Fruit fly (Drosophila melanogaster) whole organism, embryonic: Measurements from ENCODE around the gene Sap30.

Experiments
- BEAF-32 ChIP-seq: fragments of 200-800 bp; sonication (Bioruptor generic); optimal IDR thresholded peaks from 3 replicates; lab custom pipeline; 2017; ENCODE audit warnings: missing biosample characterization, missing genetic modification characterization, mild to moderate bottlenecking, moderate library complexity, missing genetic modification reagents
- Bgb ChIP-seq: fragments of 200-800 bp; sonication (Bioruptor generic); IDR thresholded peaks from 2 replicates; pipeline ENCODE4 v1.3.6; 2022; ENCODE audit warnings: missing biosample characterization, missing genetic modification characterization; ENCODE audit not compliant: partially characterized antibody
- CG10431 ChIP-seq: fragments of 200-800 bp; sonication (Bioruptor generic); optimal IDR thresholded peaks from 3 replicates; lab custom pipeline; 2018; ENCODE audit warnings: missing biosample characterization, mild to moderate bottlenecking, missing genetic modification characterization
- CG12071 ChIP-seq: fragments of 200-800 bp; sonication (Bioruptor generic); optimal IDR thresholded peaks from 3 replicates; lab custom pipeline; 2018; ENCODE audit warnings: missing biosample characterization, mild to moderate bottlenecking, missing genetic modification characterization
- CG12236 ChIP-seq: fragments of 200-800 bp; sonication (Bioruptor generic); optimal IDR thresholded peaks from 2 replicates; lab custom pipeline; 2016; ENCODE audit warnings: missing biosample characterization, missing genetic modification characterization
- CG14860 ChIP-seq: fragments of 200-800 bp; sonication (Bioruptor generic); IDR thresholded peaks from 3 replicates; pipeline ENCODE4 v1.3.6; 2022; ENCODE audit warnings: missing biosample characterization, missing genetic modification characterization; ENCODE audit not compliant: partially characterized antibody
- CG17612 ChIP-seq: fragments of 200-800 bp; sonication (Bioruptor generic); IDR thresholded peaks from 2 replicates; pipeline ENCODE4 v1.3.6; 2022; ENCODE audit warnings: missing biosample characterization, missing genetic modification characterization
- CG2712 ChIP-seq: fragments of 200-800 bp; optimal IDR thresholded peaks from 3 replicates; lab custom pipeline; 2019; ENCODE audit warnings: missing biosample characterization, mild to moderate bottlenecking, missing genetic modification characterization, moderate library complexity
- CG30431 ChIP-seq: fragments of 200-800 bp; sonication (Bioruptor generic); optimal IDR thresholded peaks from 2 replicates; lab custom pipeline; 2017; ENCODE audit warnings: missing biosample characterization, missing genetic modification characterization
- CG32772 ChIP-seq: fragments of 200-800 bp; sonication (Bioruptor generic); IDR thresholded peaks from 2 replicates; pipeline ENCODE4 v1.3.6; 2022; ENCODE audit warnings: missing biosample characterization, missing genetic modification characterization
- CG3407 ChIP-seq: fragments of 200-800 bp; sonication (Bioruptor generic); optimal IDR thresholded peaks from 2 replicates; lab custom pipeline; 2018; ENCODE audit warnings: missing biosample characterization, mild to moderate bottlenecking, missing genetic modification characterization
- CG4404 ChIP-seq: fragments of 200-800 bp; sonication (Bioruptor generic); IDR thresholded peaks from 2 replicates; pipeline ENCODE4 v1.3.6; 2022; ENCODE audit warnings: missing biosample characterization, missing genetic modification characterization
- CG4854 ChIP-seq: fragments of 200-800 bp; sonication (Bioruptor generic); optimal IDR thresholded peaks from 2 replicates; lab custom pipeline; 2016; ENCODE audit warnings: missing biosample characterization, missing genetic modification characterization, inconsistent platforms
- CG5180 ChIP-seq: fragments of 200-800 bp; sonication (Bioruptor generic); optimal IDR thresholded peaks from 3 replicates; lab custom pipeline; 2017; ENCODE audit warnings: missing biosample characterization, missing genetic modification characterization, mild to moderate bottlenecking, moderate library complexity, missing genetic modification reagents
- CG5245 ChIP-seq: fragments of 200-800 bp; sonication (Bioruptor generic); optimal IDR thresholded peaks from 3 replicates; lab custom pipeline; 2016; ENCODE audit warnings: missing biosample characterization, missing genetic modification characterization
- CG5953 ChIP-seq: fragments of 200-800 bp; sonication (Bioruptor generic); IDR thresholded peaks from 2 replicates; pipeline ENCODE4 v1.3.6; 2022; ENCODE audit warnings: missing biosample characterization, missing genetic modification characterization
- CG7556 ChIP-seq: fragments of 200-800 bp; sonication (Bioruptor generic); optimal IDR thresholded peaks from 2 replicates; lab custom pipeline; 2017; ENCODE audit warnings: missing biosample characterization, mild to moderate bottlenecking, missing genetic modification characterization
- D19B ChIP-seq: fragments of 200-800 bp; sonication (Bioruptor generic); optimal IDR thresholded peaks from 2 replicates; lab custom pipeline; 2017; ENCODE audit warnings: missing biosample characterization, mild to moderate bottlenecking, missing genetic modification characterization
- HLH54F ChIP-seq: fragments of 200-800 bp; sonication (Bioruptor generic); optimal IDR thresholded peaks from 3 replicates; lab custom pipeline; 2016; ENCODE audit warnings: missing biosample characterization, missing genetic modification characterization
- Hsf ChIP-seq: fragments of 200-800 bp; sonication (Bioruptor generic); optimal IDR thresholded peaks from 3 replicates; lab custom pipeline; 2016; ENCODE audit warnings: missing biosample characterization, missing genetic modification characterization
- Lim3 ChIP-seq: fragments of 200-800 bp; sonication (Bioruptor generic); IDR thresholded peaks from 2 replicates; pipeline ENCODE4 v1.3.6; 2022; ENCODE audit warnings: missing biosample characterization, missing genetic modification characterization
- NC2β ChIP-seq: fragments of 200-800 bp; sonication (Bioruptor generic); optimal IDR thresholded peaks from 2 replicates; lab custom pipeline; 2016; ENCODE audit warnings: missing biosample characterization, missing genetic modification characterization
- Ssrp ChIP-seq: fragments of 200-800 bp; sonication (Bioruptor generic); optimal IDR thresholded peaks from 2 replicates; lab custom pipeline; 2018; ENCODE audit warnings: missing biosample characterization, mild to moderate bottlenecking, missing genetic modification characterization, moderate library complexity
- Stat92E ChIP-seq, 3 experiments: fragments of >200 bp in 2 of 3; fragments of 200-800 bp in 1 of 3; sonication (Bioruptor generic) in 1 of 3; optimal IDR thresholded peaks; 2 replicates each; lab custom pipeline; 2017 to 2019; ENCODE audit warnings: missing biosample characterization in 3 of 3, missing genetic modification characterization in 3 of 3, mild to moderate bottlenecking in 1 of 3, moderate library complexity in 1 of 3
- ab ChIP-seq: fragments of 200-800 bp; sonication (Bioruptor generic); optimal IDR thresholded peaks from 2 replicates; lab custom pipeline; 2016; ENCODE audit warnings: missing biosample characterization, missing genetic modification characterization
- ase ChIP-seq: fragments of 200-800 bp; sonication (Bioruptor generic); IDR thresholded peaks from 3 replicates; pipeline ENCODE4 v1.3.6; 2022; ENCODE audit warnings: missing biosample characterization, missing genetic modification characterization
- bigmax ChIP-seq: fragments of 200-800 bp; sonication (Bioruptor generic); optimal IDR thresholded peaks from 2 replicates; lab custom pipeline; 2018; ENCODE audit warnings: missing biosample characterization, mild to moderate bottlenecking, missing genetic modification characterization
- dm ChIP-seq: fragments of 200-800 bp; sonication (Bioruptor generic); optimal IDR thresholded peaks from 3 replicates; lab custom pipeline; 2016; ENCODE audit warnings: missing biosample characterization, missing genetic modification characterization
- fd102C ChIP-seq: fragments of 200-800 bp; sonication (Bioruptor generic); optimal IDR thresholded peaks from 2 replicates; lab custom pipeline; 2018; ENCODE audit warnings: missing biosample characterization, mild to moderate bottlenecking, missing genetic modification characterization, moderate library complexity
- fd64A ChIP-seq: fragments of 200-800 bp; sonication (Bioruptor generic); optimal IDR thresholded peaks from 3 replicates; lab custom pipeline; 2018; ENCODE audit warnings: missing biosample characterization, mild to moderate bottlenecking, missing genetic modification characterization
- fd96Cb ChIP-seq: fragments of 200-800 bp; sonication (Bioruptor generic); optimal IDR thresholded peaks from 2 replicates; lab custom pipeline; 2018; ENCODE audit warnings: missing biosample characterization, mild to moderate bottlenecking, missing genetic modification characterization, moderate library complexity
- grau ChIP-seq: fragments of 200-800 bp; optimal IDR thresholded peaks from 3 replicates; lab custom pipeline; 2019; ENCODE audit warnings: missing biosample characterization, mild to moderate bottlenecking, missing genetic modification characterization, moderate library complexity
- ham ChIP-seq: fragments of 200-800 bp; sonication (Bioruptor generic); IDR thresholded peaks from 2 replicates; pipeline ENCODE4 v1.3.6; 2022; ENCODE audit warnings: missing biosample characterization, missing genetic modification characterization
- her ChIP-seq: fragments of 200-800 bp; sonication (Bioruptor generic); optimal IDR thresholded peaks from 2 replicates; lab custom pipeline; 2016; ENCODE audit warnings: missing biosample characterization, missing genetic modification characterization
- hkb ChIP-seq, 2 experiments: fragments of 200-800 bp in 1 of 2; fragments of >200 bp in 1 of 2; sonication (Bioruptor generic) in 1 of 2; IDR thresholded peaks in 1 of 2; optimal IDR thresholded peaks in 1 of 2; 2 replicates each; pipeline versions ENCODE4 v1.3.6 to Lab custom; 2017 to 2022; ENCODE audit warnings: missing biosample characterization in 1 of 2, missing genetic modification characterization in 1 of 2
- hth ChIP-seq: fragments of >200 bp; optimal IDR thresholded peaks from 2 replicates; lab custom pipeline; 2017; ENCODE audit warnings: inconsistent platforms
- luna ChIP-seq: fragments of 200-800 bp; sonication (Bioruptor generic); optimal IDR thresholded peaks from 2 replicates; lab custom pipeline; 2016; ENCODE audit warnings: missing biosample characterization, missing genetic modification characterization
- mld ChIP-seq: fragments of 200-800 bp; sonication (Bioruptor generic); IDR thresholded peaks from 3 replicates; pipeline ENCODE4 v1.3.6; 2022; ENCODE audit warnings: missing biosample characterization, missing genetic modification characterization; ENCODE audit not compliant: partially characterized antibody
- pan ChIP-seq, 4 experiments: fragments of >200 bp in 3 of 4; fragments of 200-800 bp in 1 of 4; sonication (Bioruptor generic) in 1 of 4; optimal IDR thresholded peaks in 3 of 4; IDR thresholded peaks in 1 of 4; 2 replicates each; pipeline versions ENCODE4 v1.3.6 to Lab custom; 2017 to 2022; ENCODE audit warnings: missing biosample characterization in 2 of 4, missing genetic modification characterization in 2 of 4, mixed read lengths in 1 of 4
- sc ChIP-seq, 3 experiments: fragments of >200 bp in 2 of 3; fragments of 200-800 bp in 1 of 3; sonication (Bioruptor generic) in 1 of 3; optimal IDR thresholded peaks; 2 replicates in 2 of 3; 3 replicates in 1 of 3; lab custom pipeline; 2017; ENCODE audit warnings: mild to moderate bottlenecking in 1 of 3, missing biosample characterization in 1 of 3, missing genetic modification characterization in 1 of 3, missing genetic modification reagents in 1 of 3
- sd ChIP-seq: fragments of 200-800 bp; sonication (Bioruptor generic); optimal IDR thresholded peaks from 3 replicates; lab custom pipeline; 2018; ENCODE audit warnings: missing biosample characterization, mild to moderate bottlenecking, missing genetic modification characterization, moderate library complexity
- slbo ChIP-seq: fragments of 200-800 bp; sonication (Bioruptor generic); IDR thresholded peaks from 2 replicates; pipeline ENCODE4 v1.3.6; 2022; ENCODE audit warnings: missing biosample characterization, missing genetic modification characterization
- sna ChIP-seq: fragments of 200-800 bp; sonication (Bioruptor generic); IDR thresholded peaks from 2 replicates; pipeline ENCODE4 v1.3.6; 2022; ENCODE audit warnings: missing biosample characterization, missing genetic modification characterization; ENCODE audit not compliant: partially characterized antibody
- stwl ChIP-seq: fragments of 200-800 bp; sonication (Bioruptor generic); optimal IDR thresholded peaks from 3 replicates; lab custom pipeline; 2018; ENCODE audit warnings: missing biosample characterization, mild to moderate bottlenecking, missing genetic modification characterization, moderate library complexity
- tio ChIP-seq: fragments of 200-800 bp; sonication (Bioruptor generic); optimal IDR thresholded peaks from 2 replicates; lab custom pipeline; 2017; ENCODE audit warnings: missing biosample characterization, missing genetic modification characterization, inconsistent platforms
- tup ChIP-seq: fragments of 200-800 bp; sonication (Bioruptor generic); optimal IDR thresholded peaks from 2 replicates; lab custom pipeline; 2016; ENCODE audit warnings: missing biosample characterization, mild to moderate bottlenecking, missing genetic modification characterization, moderate library complexity
- vfl ChIP-seq: fragments of 200-800 bp; sonication (Bioruptor generic); optimal IDR thresholded peaks from 2 replicates; lab custom pipeline; 2016; ENCODE audit warnings: missing biosample characterization, missing genetic modification characterization
- vvl ChIP-seq: fragments of 200-800 bp; sonication (Bioruptor generic); IDR thresholded peaks from 2 replicates; pipeline ENCODE4 v1.3.6; 2022; ENCODE audit warnings: missing biosample characterization, missing genetic modification characterization
- wor ChIP-seq: fragments of 200-800 bp; sonication (Bioruptor generic); IDR thresholded peaks from 2 replicates; pipeline ENCODE4 v1.3.6; 2022; ENCODE audit warnings: missing biosample characterization, missing genetic modification characterization

Sap30 gene

dm6 chrX:16833097-16833496 lies 46.0 kb downstream of the Sap30 start (continued):
- TF ChIP-seq CG17612 (GFP tag; lab: Robert Waterston, UW), result 0 out of 2 replicates have a peak, but pooled peaks have one; percentile 35
- TF ChIP-seq Ssrp (tag; lab: Kevin White, UChicago), result peak; percentile 76
- peak; percentile 65 for TF ChIP-seq wor (GFP tag; lab: Robert Waterston, UW)
- no peak for TF ChIP-seq hth
- peak; percentile 51 for TF ChIP-seq CG12236 (GFP tag; lab: Kevin White, UChicago)
- TF ChIP-seq CG4854, result peak; percentile 42
- peak; percentile 59 for TF ChIP-seq tio (GFP tag; lab: Kevin White, UChicago)
- peak; percentile 57 for TF ChIP-seq fd64A (GFP tag; lab: Kevin White, UChicago)
- TF ChIP-seq sc (optimal IDR thresholded peaks at IDR 0.05; lab: Kevin White, UChicago), result no peak
- peak; percentile 68 for TF ChIP-seq sc (GFP tag; optimal IDR thresholded peaks at IDR 0.05; lab: Kevin White, UChicago)
- TF ChIP-seq CG14860 (GFP tag; lab: Robert Waterston, UW), result no peak
- peak; percentile 56 for TF ChIP-seq her (GFP tag; lab: Kevin White, UChicago)
- TF ChIP-seq pan (optimal IDR thresholded peaks at IDR 0.05; lab: Kevin White, UChicago), result no peak
- peak in 1 of 2 experiments; percentile 70 for TF ChIP-seq pan (GFP tag; optimal IDR thresholded peaks at IDR 0.05 in 1 of 2, IDR thresholded peaks at IDR 0.05 in 1 of 2)
- peak; percentile 51; the same call in 1 of the 3 replicates for TF ChIP-seq ase (GFP tag; lab: Robert Waterston, UW)
- no peak for TF ChIP-seq hkb (optimal IDR thresholded peaks at IDR 0.05; lab: Kevin White, UChicago)
- peak; percentile 85 for TF ChIP-seq hkb (GFP tag; IDR thresholded peaks at IDR 0.05; lab: Robert Waterston, UW)
- no peak for TF ChIP-seq sna (GFP tag; lab: Robert Waterston, UW)
- peak; percentile 68 for TF ChIP-seq CG5245
- TF ChIP-seq luna (GFP tag; lab: Kevin White, UChicago), result no peak
- no peak for TF ChIP-seq sd (tag; lab: Kevin White, UChicago)
- TF ChIP-seq mld (GFP tag; lab: Robert Waterston, UW), result no peak
- TF ChIP-seq CG32772, result peak; percentile 71
- TF ChIP-seq dm, result peak; percentile 15
- TF ChIP-seq fd96Cb (tag; lab: Kevin White, UChicago), result peak; percentile 79
- peak; percentile 22 for TF ChIP-seq HLH54F
- peak; percentile 77 for TF ChIP-seq CG5953
- TF ChIP-seq CG12071, result peak; percentile 77
- peak; percentile 87 for TF ChIP-seq vvl (GFP tag; lab: Robert Waterston, UW)
- peak; percentile 51 for TF ChIP-seq NC2β (GFP tag; lab: Kevin White, UChicago)
- TF ChIP-seq D19B (GFP tag; lab: Kevin White, UChicago), result peak; percentile 19
- peak; percentile 66 for TF ChIP-seq slbo
- peak in 1 of 3 experiments; percentile 18 for TF ChIP-seq Stat92E (GFP tag; optimal IDR thresholded peaks at IDR 0.05; lab: Kevin White, UChicago)
- no peak for TF ChIP-seq Bgb (GFP tag; lab: Robert Waterston, UW)
- TF ChIP-seq tup (GFP tag; lab: Kevin White, UChicago), result peak; percentile 30
- TF ChIP-seq CG7556 (GFP tag; lab: Kevin White, UChicago), result peak; percentile 61
- TF ChIP-seq stwl, result no peak
- TF ChIP-seq Hsf, result peak; percentile 68
- no peak for TF ChIP-seq bigmax (GFP tag; lab: Kevin White, UChicago)
- no peak for TF ChIP-seq vfl
- TF ChIP-seq grau (tag; lab: Kevin White, UChicago), result peak; percentile 76
- TF ChIP-seq ham (GFP tag; lab: Robert Waterston, UW), result no peak
- TF ChIP-seq CG4404 (GFP tag; lab: Robert Waterston, UW), result peak; percentile 41; the same call in 1 of the 2 replicates
- TF ChIP-seq fd102C (GFP tag; lab: Kevin White, UChicago), result no peak
- peak; percentile 74 for TF ChIP-seq CG3407 (GFP tag; lab: Kevin White, UChicago)
- TF ChIP-seq ab (GFP tag; lab: Kevin White, UChicago), result no peak
- peak; percentile 80 for TF ChIP-seq CG2712 (tag; lab: Kevin White, UChicago)
- no peak for TF ChIP-seq BEAF-32 (GFP tag; lab: Kevin White, UChicago)
- TF ChIP-seq CG5180 (GFP tag; lab: Kevin White, UChicago), result peak; percentile 60
- 0 out of 2 replicates have a peak, but pooled peaks have one; percentile 30 for TF ChIP-seq Lim3
- no peak for TF ChIP-seq CG10431 (GFP tag; lab: Kevin White, UChicago)
- peak; percentile 64 for TF ChIP-seq CG30431 (GFP tag; lab: Kevin White, UChicago)
